Fruit fly (Drosophila melanogaster) whole organism, embryonic: ENCODE measurements around the gene CG6136.

Source experiments
- BtbVII ChIP-seq: fragments of 200-800 bp; sonication (Bioruptor generic); optimal IDR thresholded peaks from 3 replicates; lab custom pipeline; 2017; ENCODE audit warnings: missing biosample characterization, mild to moderate bottlenecking, missing genetic modification characterization
- CG14050 ChIP-seq: fragments of 200-800 bp; sonication (Bioruptor generic); IDR thresholded peaks from 3 replicates; pipeline ENCODE4 v1.3.6; 2022; ENCODE audit warnings: missing biosample characterization, missing genetic modification characterization
- CG16779 ChIP-seq: fragments of 200-800 bp; sonication (Bioruptor generic); IDR thresholded peaks from 2 replicates; pipeline ENCODE4 v1.3.6; 2022; ENCODE audit warnings: missing biosample characterization, missing genetic modification characterization
- CG17361 ChIP-seq: fragments of 200-800 bp; sonication (Bioruptor generic); IDR thresholded peaks from 3 replicates; pipeline ENCODE4 v1.3.6; 2022; ENCODE audit warnings: missing biosample characterization, missing genetic modification characterization
- CG17385 ChIP-seq: fragments of 200-800 bp; sonication (Bioruptor generic); optimal IDR thresholded peaks from 3 replicates; lab custom pipeline; 2018; ENCODE audit warnings: missing biosample characterization, mild to moderate bottlenecking, missing genetic modification characterization
- CG18011 ChIP-seq: fragments of 200-800 bp; sonication (Bioruptor generic); optimal IDR thresholded peaks from 2 replicates; lab custom pipeline; 2017; ENCODE audit warnings: missing biosample characterization, missing genetic modification characterization, mild to moderate bottlenecking, moderate library complexity, missing genotype
- CG18619 ChIP-seq: fragments of 200-800 bp; sonication (Bioruptor generic); optimal IDR thresholded peaks from 3 replicates; lab custom pipeline; 2017; ENCODE audit warnings: missing biosample characterization, mild to moderate bottlenecking, missing genetic modification characterization
- CG34422 ChIP-seq: fragments of 200-800 bp; sonication (Bioruptor generic); IDR thresholded peaks from 3 replicates; pipeline ENCODE4 v1.3.6; 2022; ENCODE audit warnings: missing biosample characterization, missing genetic modification characterization
- CG4328 ChIP-seq: fragments of 200-800 bp; sonication (Bioruptor generic); optimal IDR thresholded peaks from 3 replicates; lab custom pipeline; 2017; ENCODE audit warnings: missing biosample characterization, missing genetic modification reagents, missing genetic modification characterization
- CG4820 ChIP-seq: fragments of 200-800 bp; sonication (Bioruptor generic); optimal IDR thresholded peaks from 3 replicates; lab custom pipeline; 2016; ENCODE audit warnings: missing biosample characterization, missing genetic modification characterization
- CG8478 ChIP-seq: fragments of >200 bp; optimal IDR thresholded peaks from 2 replicates; lab custom pipeline; 2018
- CG8944 ChIP-seq: fragments of 200-800 bp; sonication (Bioruptor generic); optimal IDR thresholded peaks from 3 replicates; lab custom pipeline; 2016; ENCODE audit warnings: missing biosample characterization, missing genetic modification characterization
- CoRest ChIP-seq: fragments of 200-800 bp; sonication (Bioruptor generic); optimal IDR thresholded peaks from 3 replicates; lab custom pipeline; 2018; ENCODE audit warnings: missing biosample characterization, mild to moderate bottlenecking, missing genetic modification characterization, moderate library complexity
- Drgx ChIP-seq: fragments of 200-800 bp; sonication (Bioruptor generic); IDR thresholded peaks from 2 replicates; pipeline ENCODE4 v1.3.6; 2022; ENCODE audit warnings: missing biosample characterization, missing genetic modification characterization
- E2f1 ChIP-seq: fragments of 200-800 bp; sonication (Bioruptor generic); IDR thresholded peaks from 2 replicates; pipeline ENCODE4 v1.3.6; 2022; ENCODE audit warnings: missing biosample characterization, missing genetic modification characterization
- Fer3 ChIP-seq: fragments of 200-800 bp; sonication (Bioruptor generic); optimal IDR thresholded peaks from 2 replicates; lab custom pipeline; 2018; ENCODE audit warnings: missing biosample characterization, mild to moderate bottlenecking, missing genetic modification characterization, moderate library complexity
- MESR4 ChIP-seq: fragments of 200-800 bp; sonication (Bioruptor generic); optimal IDR thresholded peaks from 2 replicates; lab custom pipeline; 2018; ENCODE audit warnings: missing biosample characterization, mild to moderate bottlenecking, missing genetic modification characterization, moderate library complexity
- Med ChIP-seq: fragments of 200-800 bp; sonication (Bioruptor generic); peaks from one replicate; lab custom pipeline; 2016; ENCODE audit warnings: missing biosample characterization, missing genetic modification characterization, mild to moderate bottlenecking, inconsistent platforms, moderate library complexity
- Mes4 ChIP-seq: fragments of 200-800 bp; sonication (Bioruptor generic); optimal IDR thresholded peaks from 2 replicates; lab custom pipeline; 2016; ENCODE audit warnings: missing biosample characterization, missing genetic modification characterization
- NfI ChIP-seq: fragments of 200-800 bp; sonication (Bioruptor generic); optimal IDR thresholded peaks from 3 replicates; lab custom pipeline; 2018; ENCODE audit warnings: missing biosample characterization, mild to moderate bottlenecking, missing genetic modification characterization, moderate library complexity
- Sry-δ ChIP-seq: fragments of 200-800 bp; sonication (Bioruptor generic); optimal IDR thresholded peaks from 2 replicates; lab custom pipeline; 2016; ENCODE audit warnings: missing biosample characterization, missing genetic modification characterization
- Tbp ChIP-seq: fragments of >200 bp; optimal IDR thresholded peaks from 2 replicates; lab custom pipeline; 2018; ENCODE audit warnings: missing biosample characterization, missing genetic modification characterization
- Trl ChIP-seq, 3 experiments: fragments of >200 bp in 2 of 3; fragments of 200-800 bp in 1 of 3; sonication (Bioruptor generic) in 1 of 3; optimal IDR thresholded peaks; 2 replicates in 1 of 3; 3 replicates in 2 of 3; lab custom pipeline; 2016 to 2017; ENCODE audit warnings: missing biosample characterization in 1 of 3, missing genetic modification characterization in 1 of 3
- YL-1 ChIP-seq: fragments of 200-800 bp; sonication (Bioruptor generic); optimal IDR thresholded peaks from 3 replicates; lab custom pipeline; 2017; ENCODE audit warnings: missing biosample characterization, mild to moderate bottlenecking, missing genetic modification characterization
- al ChIP-seq: fragments of 200-800 bp; sonication (Bioruptor generic); IDR thresholded peaks from 2 replicates; pipeline ENCODE4 v1.3.6; 2022; ENCODE audit warnings: missing biosample characterization, missing genetic modification characterization
- cg ChIP-seq: fragments of 200-800 bp; sonication (Bioruptor generic); optimal IDR thresholded peaks from 3 replicates; lab custom pipeline; 2019; ENCODE audit warnings: missing biosample characterization, mild to moderate bottlenecking, missing genetic modification characterization, moderate library complexity
- crc ChIP-seq: fragments of 200-800 bp; sonication (Bioruptor generic); optimal IDR thresholded peaks from 2 replicates; lab custom pipeline; 2016; ENCODE audit warnings: missing biosample characterization, missing genetic modification characterization
- dati ChIP-seq: fragments of 200-800 bp; sonication (Bioruptor generic); IDR thresholded peaks from 2 replicates; pipeline ENCODE4 v1.3.6; 2022; ENCODE audit warnings: missing biosample characterization, missing genetic modification characterization
- dmrt99B ChIP-seq: fragments of 200-800 bp; sonication (Bioruptor generic); optimal IDR thresholded peaks from 2 replicates; lab custom pipeline; 2018; ENCODE audit warnings: missing biosample characterization, mild to moderate bottlenecking, missing genetic modification characterization, moderate library complexity
- ewg ChIP-seq: fragments of 200-800 bp; sonication (Bioruptor generic); optimal IDR thresholded peaks from 3 replicates; lab custom pipeline; 2017; ENCODE audit warnings: mild to moderate bottlenecking, missing biosample characterization, missing genetic modification reagents, missing genetic modification characterization
- gem ChIP-seq: fragments of 200-800 bp; sonication (Bioruptor generic); optimal IDR thresholded peaks from 2 replicates; lab custom pipeline; 2019; ENCODE audit warnings: missing biosample characterization, mild to moderate bottlenecking, missing genetic modification characterization, moderate library complexity
- gsb-n ChIP-seq: fragments of 200-800 bp; sonication (Bioruptor generic); optimal IDR thresholded peaks from 3 replicates; lab custom pipeline; 2018; ENCODE audit warnings: missing biosample characterization, mild to moderate bottlenecking, missing genetic modification characterization
- ken ChIP-seq: fragments of 200-800 bp; sonication (Bioruptor generic); IDR thresholded peaks from 3 replicates; pipeline ENCODE4 v1.3.6; 2022; ENCODE audit warnings: missing biosample characterization, missing genetic modification characterization
- mld ChIP-seq: fragments of 200-800 bp; sonication (Bioruptor generic); IDR thresholded peaks from 3 replicates; pipeline ENCODE4 v1.3.6; 2022; ENCODE audit warnings: missing biosample characterization, missing genetic modification characterization; ENCODE audit not compliant: partially characterized antibody
- nerfin-1 ChIP-seq: fragments of 200-800 bp; sonication (Bioruptor generic); optimal IDR thresholded peaks from 3 replicates; lab custom pipeline; 2019; ENCODE audit warnings: missing biosample characterization, mild to moderate bottlenecking, missing genetic modification characterization, moderate library complexity
- oc ChIP-seq: fragments of 200-800 bp; sonication (Bioruptor generic); optimal IDR thresholded peaks from 2 replicates; lab custom pipeline; 2018; ENCODE audit warnings: missing biosample characterization, mild to moderate bottlenecking, missing genetic modification characterization, moderate library complexity
- onecut ChIP-seq: fragments of 200-800 bp; sonication (Bioruptor generic); IDR thresholded peaks from 2 replicates; pipeline ENCODE4 v1.3.6; 2022; ENCODE audit warnings: missing biosample characterization, missing genetic modification characterization
- peb ChIP-seq: fragments of 200-800 bp; sonication (Bioruptor generic); IDR thresholded peaks from 2 replicates; pipeline ENCODE4 v1.3.6; 2022; ENCODE audit warnings: missing biosample characterization, missing genetic modification characterization
- sc ChIP-seq, 3 experiments: fragments of >200 bp in 2 of 3; fragments of 200-800 bp in 1 of 3; sonication (Bioruptor generic) in 1 of 3; optimal IDR thresholded peaks; 2 replicates in 2 of 3; 3 replicates in 1 of 3; lab custom pipeline; 2017; ENCODE audit warnings: mild to moderate bottlenecking in 1 of 3, missing biosample characterization in 1 of 3, missing genetic modification characterization in 1 of 3, missing genetic modification reagents in 1 of 3
- sens ChIP-seq: fragments of 200-800 bp; sonication (Bioruptor generic); peaks from one replicate; lab custom pipeline; 2016; ENCODE audit warnings: missing biosample characterization, missing genetic modification characterization
- seq ChIP-seq: fragments of 200-800 bp; sonication (Bioruptor generic); IDR thresholded peaks from 2 replicates; pipeline ENCODE4 v1.3.6; 2022; ENCODE audit warnings: missing biosample characterization, missing genetic modification characterization
- sim ChIP-seq: fragments of 200-800 bp; sonication (Bioruptor generic); IDR thresholded peaks from 2 replicates; pipeline ENCODE4 v1.3.6; 2022; ENCODE audit warnings: missing biosample characterization, missing genetic modification characterization
- sqz ChIP-seq: fragments of 200-800 bp; sonication (Bioruptor generic); optimal IDR thresholded peaks from 3 replicates; lab custom pipeline; 2018; ENCODE audit warnings: missing biosample characterization, mild to moderate bottlenecking, missing genetic modification characterization
- sr ChIP-seq: fragments of 200-800 bp; sonication (Bioruptor generic); IDR thresholded peaks from 3 replicates; pipeline ENCODE4 v1.3.6; 2022; ENCODE audit warnings: missing biosample characterization, missing genetic modification characterization
- sug ChIP-seq: fragments of 200-800 bp; optimal IDR thresholded peaks from 2 replicates; lab custom pipeline; 2019; ENCODE audit warnings: missing biosample characterization, mild to moderate bottlenecking, missing genetic modification characterization, moderate library complexity
- unc-4 ChIP-seq: fragments of 200-800 bp; sonication (Bioruptor generic); IDR thresholded peaks from 2 replicates; pipeline ENCODE4 v1.3.6; 2022; ENCODE audit warnings: missing biosample characterization, missing genetic modification characterization; ENCODE audit not compliant: partially characterized antibody
- z ChIP-seq: fragments of 200-800 bp; sonication (Bioruptor generic); IDR thresholded peaks from 3 replicates; pipeline ENCODE4 v1.3.6; 2022; ENCODE audit warnings: missing biosample characterization, missing genetic modification characterization
- zen2 ChIP-seq: fragments of 200-800 bp; sonication (Bioruptor generic); IDR thresholded peaks from 3 replicates; pipeline ENCODE4 v1.3.6; 2022; ENCODE audit warnings: missing biosample characterization, missing genetic modification characterization; ENCODE audit not compliant: partially characterized antibody

The CG6136 gene

DNA sequence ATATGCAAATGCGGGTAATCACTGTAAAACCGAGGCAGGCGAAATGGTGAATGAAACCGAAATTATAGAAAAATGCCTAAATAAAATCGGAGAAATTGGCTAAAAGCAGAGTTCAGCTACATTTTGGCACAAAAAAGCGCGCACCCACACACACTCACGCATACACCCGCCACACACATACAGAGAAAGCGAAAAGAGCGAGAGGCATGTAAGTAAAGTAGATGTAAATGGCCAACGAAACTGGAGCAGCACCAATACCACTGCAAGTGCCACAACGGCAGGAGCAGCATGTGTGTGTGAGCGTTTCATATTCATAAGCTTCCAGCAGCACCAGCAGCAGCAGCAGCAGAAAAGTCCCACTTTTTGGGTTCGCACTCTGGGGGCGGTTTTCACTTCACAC lies 3.5 kb upstream of the CG6136 start:
- TF ChIP-seq Mes4 (GFP tag; lab: Kevin White, UChicago), result no peak
- TF ChIP-seq sug (tag; lab: Kevin White, UChicago), result no peak
- peak in 1 of 2 experiments; percentile 22 for TF ChIP-seq Trl (optimal IDR thresholded peaks at IDR 0.05; lab: Kevin White, UChicago)
- TF ChIP-seq Trl (GFP tag; optimal IDR thresholded peaks at IDR 0.05; lab: Kevin White, UChicago), result no peak
- TF ChIP-seq CG18619, result no peak
- no peak for TF ChIP-seq sqz (GFP tag; lab: Kevin White, UChicago)
- TF ChIP-seq CoRest (tag; lab: Kevin White, UChicago), result no peak
- TF ChIP-seq CG8478 (lab: Kevin White, UChicago), result peak; percentile 69
- TF ChIP-seq sim (GFP tag; lab: Robert Waterston, UW), result no peak
- TF ChIP-seq CG18011 (GFP tag; lab: Kevin White, UChicago), result peak; percentile 44
- TF ChIP-seq mld (GFP tag; lab: Robert Waterston, UW), result no peak
- no peak for TF ChIP-seq CG4820 (GFP tag; lab: Kevin White, UChicago)
- no peak for TF ChIP-seq crc
- peak; percentile 62 for TF ChIP-seq cg (GFP tag; lab: Kevin White, UChicago)
- TF ChIP-seq nerfin-1 (tag; lab: Kevin White, UChicago), result peak; percentile 24
- TF ChIP-seq CG17361 (GFP tag; lab: Robert Waterston, UW), result no peak

dm6 chr3R:15374397-15374796 lies 2.4 kb upstream of the CG6136 start, which contains the start of gene Rbp:
Gene Rbp, plus strand, starts transcription at chr3R:15374635.
- TF ChIP-seq zen2 (0 out of 3 replicates have a peak, but pooled peaks have one; percentile 41), sens (GFP tag; lab: Kevin White, UChicago) (peak; percentile 66), YL-1 (GFP tag; lab: Kevin White, UChicago) (peak; percentile 22), CG16779 (GFP tag; lab: Robert Waterston, UW) (peak; percentile 62; the same call in 1 of the 2 replicates), dmrt99B (tag; lab: Kevin White, UChicago) (no peak), Med (GFP tag; lab: Kevin White, UChicago) (peak; percentile 58), Sry-δ (GFP tag; lab: Kevin White, UChicago) (no peak), seq (GFP tag; lab: Robert Waterston, UW) (peak; percentile 59), cg (GFP tag; lab: Kevin White, UChicago) (peak; percentile 28), ewg (GFP tag; lab: Kevin White, UChicago) (peak; percentile 36), Trl (optimal IDR thresholded peaks at IDR 0.05; lab: Kevin White, UChicago) (peak; percentile 52 to 72), Trl (GFP tag; optimal IDR thresholded peaks at IDR 0.05; lab: Kevin White, UChicago) (no peak), CG17385 (GFP tag; lab: Kevin White, UChicago) (no peak), CG34422 (GFP tag; lab: Robert Waterston, UW) (0 out of 3 replicates have a peak, but pooled peaks have one; percentile 17), dati (GFP tag; lab: Robert Waterston, UW) (no peak), onecut (peak; percentile 98), E2f1 (no peak), z (GFP tag; lab: Robert Waterston, UW) (0 out of 3 replicates have a peak, but pooled peaks have one; percentile 39)

- TF ChIP-seq Tbp (GFP tag; lab: Kevin White, UChicago), result no peak
- no peak for TF ChIP-seq al (GFP tag; lab: Robert Waterston, UW)
- TF ChIP-seq CG8944 (GFP tag; lab: Kevin White, UChicago), result no peak
- no peak for TF ChIP-seq gem (tag; lab: Kevin White, UChicago)
- no peak for TF ChIP-seq Fer3 (tag; lab: Kevin White, UChicago)
- no peak for TF ChIP-seq gsb-n (tag; lab: Kevin White, UChicago)
- TF ChIP-seq CG14050 (GFP tag; lab: Robert Waterston, UW), result no peak
- no peak for TF ChIP-seq Drgx (GFP tag; lab: Robert Waterston, UW)
- no peak for TF ChIP-seq peb (GFP tag; lab: Robert Waterston, UW)
- 0 out of 2 replicates have a peak, but pooled peaks have one; percentile 30 for TF ChIP-seq unc-4 (GFP tag; lab: Robert Waterston, UW)
- no peak for TF ChIP-seq CG4328 (GFP tag; lab: Kevin White, UChicago)
- TF ChIP-seq MESR4 (GFP tag; lab: Kevin White, UChicago), result peak; percentile 44
- no peak for TF ChIP-seq sr (GFP tag; lab: Robert Waterston, UW)
- TF ChIP-seq BtbVII (GFP tag; lab: Kevin White, UChicago), result no peak
- no peak for TF ChIP-seq oc (tag; lab: Kevin White, UChicago)
- TF ChIP-seq sc (optimal IDR thresholded peaks at IDR 0.05; lab: Kevin White, UChicago), result no peak
- TF ChIP-seq sc (GFP tag; optimal IDR thresholded peaks at IDR 0.05; lab: Kevin White, UChicago), result no peak
- no peak for TF ChIP-seq ken (GFP tag; lab: Robert Waterston, UW)
- peak; percentile 48 for TF ChIP-seq onecut
- no peak for TF ChIP-seq NfI
Measured at dm6 chr3R:15369742-15370141, 2.3 kb downstream of the CG6136 start, which contains the start of gene CG14868. Gene CG14868, minus strand, starts transcription at chr3R:15369945.
